Worm (Caenorhabditis elegans) whole organism, young adult: ENCODE measurements around the gene rict-1.
A peak's percentile ranks its signal among the peaks of the same experiment; 100 is the strongest.

Experiments
- C17E4.6 ChIP-seq: fragments of 200-800 bp; sonication (Bioruptor generic); IDR thresholded peaks from 2 replicates; pipeline ENCODE4 v1.3.6; 2022; ENCODE audit warnings: missing genetic modification reagents, missing genetic modification characterization, missing compliant biosample characterization
- F57A8.1 ChIP-seq: fragments of 200-800 bp; sonication (Bioruptor generic); optimal IDR thresholded peaks from 2 replicates; lab custom pipeline; 2018; ENCODE audit warnings: mild to moderate bottlenecking, missing genetic modification characterization, moderate library complexity, missing compliant biosample characterization
- Y53F4B.3 ChIP-seq: fragments of 200-800 bp; sonication (Bioruptor generic); IDR thresholded peaks from 2 replicates; pipeline ENCODE4 v1.3.6; 2022; ENCODE audit warnings: missing genetic modification reagents, missing genetic modification characterization, missing compliant biosample characterization
- Y53G8AR.9 ChIP-seq: fragments of 200-800 bp; sonication (Bioruptor generic); conservative IDR thresholded peaks from 2 replicates; pipeline ENCODE4 v1.3.6; 2022; ENCODE audit warnings: missing genetic modification reagents, missing genetic modification characterization, missing compliant biosample characterization
- ama-1 ChIP-seq, 3 experiments: fragments of 150-350 bp in 1 of 3; sonication (generic microtip) in 2 of 3; optimal IDR thresholded peaks; 2 replicates each; lab custom pipeline; 2014 to 2018; ENCODE audit warnings: missing biosample characterization in 2 of 3, missing genetic modification characterization in 2 of 3, missing genetic modification reagents in 2 of 3
- dpff-1 ChIP-seq: sonication (generic microtip); optimal IDR thresholded peaks from 2 replicates; lab custom pipeline; 2017; ENCODE audit warnings: mild to moderate bottlenecking, missing genetic modification characterization, missing compliant biosample characterization
- lag-1 ChIP-seq: fragments of 200-800 bp; sonication (Bioruptor generic); IDR thresholded peaks from 2 replicates; pipeline ENCODE4 v1.3.6; 2022; ENCODE audit warnings: missing genetic modification reagents, missing genetic modification characterization, missing compliant biosample characterization
- mcd-1 ChIP-seq: fragments of 200-800 bp; sonication (Bioruptor generic); IDR thresholded peaks from 2 replicates; pipeline ENCODE4 v1.3.6; 2022; ENCODE audit warnings: missing genetic modification reagents, missing genetic modification characterization, missing compliant biosample characterization
- nhr-179 ChIP-seq: sonication (generic microtip); optimal IDR thresholded peaks from 2 replicates; lab custom pipeline; 2016; ENCODE audit warnings: mild to moderate bottlenecking, missing genetic modification characterization, missing compliant biosample characterization
- pha-4 ChIP-seq: fragments of 150-350 bp; sonication (generic microtip); optimal IDR thresholded peaks from 2 replicates; lab custom pipeline; 2014; ENCODE audit warnings: missing biosample characterization, missing genetic modification reagents, missing genetic modification characterization
- somi-1 ChIP-seq: fragments of 200-800 bp; sonication (Bioruptor generic); optimal IDR thresholded peaks from 2 replicates; lab custom pipeline; 2018; ENCODE audit warnings: mild to moderate bottlenecking, missing genetic modification characterization, missing compliant biosample characterization
- unc-62 ChIP-seq: fragments of 150-350 bp; optimal IDR thresholded peaks from 2 replicates; lab custom pipeline; 2014; ENCODE audit warnings: missing biosample characterization, missing genetic modification reagents, missing genetic modification characterization

DNA sequence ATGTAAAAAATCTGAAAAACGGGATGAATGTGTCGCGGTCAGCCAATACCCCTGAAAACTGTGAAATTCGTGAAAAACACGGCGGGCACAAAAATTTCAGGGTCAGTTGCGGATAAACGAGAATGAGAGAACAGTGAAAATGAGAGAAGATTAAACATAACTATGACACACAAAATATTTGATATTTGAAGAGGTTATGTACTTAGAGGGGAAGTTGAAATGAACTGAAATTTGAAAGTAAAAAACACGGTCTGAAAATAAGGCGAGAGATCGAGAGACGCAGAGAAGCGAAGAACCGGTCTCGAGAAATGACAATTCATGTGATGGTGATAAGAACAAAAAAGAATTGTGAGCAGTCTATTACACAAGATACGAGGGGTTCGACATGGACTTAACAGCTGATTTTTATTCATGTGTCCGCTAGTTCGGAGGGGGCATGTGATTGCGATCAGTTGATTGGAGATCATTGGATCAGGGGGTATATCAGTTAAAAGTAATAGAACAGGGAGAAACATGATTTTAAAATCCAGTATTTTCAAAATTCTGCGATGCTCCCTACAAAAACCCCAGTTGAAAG, 49.2 kb upstream of the rict-1 start, which contains the start of gene moe-3:
- TF ChIP-seq Y53G8AR.9 (GFP tag; lab: Robert Waterston, UW) = no peak
- no peak for TF ChIP-seq lag-1 (GFP tag; lab: Robert Waterston, UW)
- TF ChIP-seq nhr-179 (tag; lab: Kevin White, UChicago) = no peak
- TF ChIP-seq mcd-1 (GFP tag; lab: Robert Waterston, UW) = peak; percentile 23; the same call in 1 of the 2 replicates
- no peak for TF ChIP-seq somi-1 (GFP tag; lab: Kevin White, UChicago)
- TF ChIP-seq Y53F4B.3 (GFP tag; lab: Robert Waterston, UW) = no peak
- TF ChIP-seq unc-62 (GFP tag; lab: Kevin White, UChicago) = no peak
- TF ChIP-seq ama-1 (optimal IDR thresholded peaks at IDR 0.05; lab: Kevin White, UChicago) = no peak
- TF ChIP-seq ama-1 (GFP tag; optimal IDR thresholded peaks at IDR 0.05; lab: Kevin White, UChicago) = no peak
- no peak for TF ChIP-seq pha-4 (tag; lab: Kevin White, UChicago)
- TF ChIP-seq dpff-1 (tag; lab: Kevin White, UChicago) = no peak
- TF ChIP-seq F57A8.1 (GFP tag; lab: Kevin White, UChicago) = no peak
- TF ChIP-seq C17E4.6 (GFP tag; lab: Robert Waterston, UW) = no peak
